Worm (Caenorhabditis elegans) whole organism, L3 larva: ENCODE measurements around the gene F46F2.3.
A peak's percentile ranks its signal among the peaks of the same experiment; 100 is the strongest.

ENCODE experiments used
- R02D3.7 ChIP-seq: fragments of 150-350 bp; optimal IDR thresholded peaks from 2 replicates; lab custom pipeline; 2014; ENCODE audit warnings: missing biosample characterization, missing genetic modification characterization
- ama-1 ChIP-seq: fragments of 150-350 bp; optimal IDR thresholded peaks from 2 replicates; lab custom pipeline; 2018
- ceh-28 ChIP-seq: fragments of 150-350 bp; optimal IDR thresholded peaks from 2 replicates; lab custom pipeline; 2014; ENCODE audit warnings: missing biosample characterization, missing genetic modification reagents, missing genetic modification characterization
- elt-1 ChIP-seq: fragments of 150-350 bp; optimal IDR thresholded peaks from 2 replicates; lab custom pipeline; 2014; ENCODE audit warnings: missing biosample characterization, missing genetic modification characterization
- elt-2 ChIP-seq: sonication (generic microtip); optimal IDR thresholded peaks from 2 replicates; lab custom pipeline; 2016; ENCODE audit warnings: missing genetic modification reagents, mild to moderate bottlenecking, missing genetic modification characterization, missing compliant biosample characterization
- eor-1 ChIP-seq, 2 experiments: fragments of 150-350 bp; optimal IDR thresholded peaks; 2 replicates each; lab custom pipeline; 2014 to 2018; ENCODE audit warnings: missing biosample characterization in 2 of 2, missing genetic modification characterization in 2 of 2
- fkh-2 ChIP-seq: fragments of 150-350 bp; optimal IDR thresholded peaks from 2 replicates; lab custom pipeline; 2014; ENCODE audit warnings: missing biosample characterization, missing genetic modification reagents, missing genetic modification characterization
- hmg-11 ChIP-seq: sonication (generic microtip); optimal IDR thresholded peaks from 2 replicates; lab custom pipeline; 2016; ENCODE audit warnings: missing genetic modification characterization, missing compliant biosample characterization
- jun-1 ChIP-seq: fragments of 150-350 bp; optimal IDR thresholded peaks from 2 replicates; lab custom pipeline; 2014; ENCODE audit warnings: missing biosample characterization, missing genetic modification reagents, missing genetic modification characterization
- lin-39 ChIP-seq: fragments of 150-350 bp; optimal IDR thresholded peaks from 2 replicates; lab custom pipeline; 2018; ENCODE audit warnings: missing biosample characterization, missing genetic modification reagents, missing genetic modification characterization
- lsy-12 ChIP-seq: sonication (generic microtip); optimal IDR thresholded peaks from 2 replicates; lab custom pipeline; 2016; ENCODE audit warnings: mild to moderate bottlenecking, missing genetic modification characterization, missing compliant biosample characterization
- mml-1 ChIP-seq: fragments of 150-350 bp; sonication (generic microtip); optimal IDR thresholded peaks from 3 replicates; lab custom pipeline; 2014; ENCODE audit warnings: missing biosample characterization, missing genetic modification characterization
- nfya-1 ChIP-seq: sonication (generic microtip); optimal IDR thresholded peaks from 2 replicates; lab custom pipeline; 2017; ENCODE audit warnings: missing genetic modification characterization, mild to moderate bottlenecking, missing compliant biosample characterization, antibody characterized with exemption, moderate library complexity; ENCODE audit not compliant: insufficient read depth
- nhr-12 ChIP-seq: fragments of 150-350 bp; optimal IDR thresholded peaks from 2 replicates; lab custom pipeline; 2014; ENCODE audit warnings: missing biosample characterization, missing genetic modification characterization
- nhr-23 ChIP-seq: fragments of 150-350 bp; optimal IDR thresholded peaks from 2 replicates; lab custom pipeline; 2014; ENCODE audit warnings: missing biosample characterization, missing genetic modification reagents, missing genetic modification characterization
- nhr-25 ChIP-seq: sonication (generic microtip); optimal IDR thresholded peaks from 2 replicates; lab custom pipeline; 2017; ENCODE audit warnings: missing biosample characterization, missing genetic modification characterization
- pha-4 ChIP-seq: fragments of 150-350 bp; optimal IDR thresholded peaks from 2 replicates; lab custom pipeline; 2014; ENCODE audit warnings: missing biosample characterization, missing genetic modification reagents, missing genetic modification characterization
- pqm-1 ChIP-seq: fragments of 150-350 bp; optimal IDR thresholded peaks from 2 replicates; lab custom pipeline; 2017; ENCODE audit warnings: missing biosample characterization, missing genetic modification characterization, inconsistent platforms
- skn-1 ChIP-seq: fragments of 150-350 bp; optimal IDR thresholded peaks from 2 replicates; lab custom pipeline; 2014; ENCODE audit warnings: missing biosample characterization, missing genetic modification characterization
- tbx-2 ChIP-seq: sonication (generic microtip); optimal IDR thresholded peaks from 2 replicates; lab custom pipeline; 2016; ENCODE audit warnings: mild to moderate bottlenecking, missing genetic modification characterization, missing compliant biosample characterization
- unc-39 ChIP-seq: sonication (generic microtip); optimal IDR thresholded peaks from 4 replicates; lab custom pipeline; 2017; ENCODE audit warnings: missing biosample characterization, missing genetic modification characterization
- ztf-11 ChIP-seq: fragments of 150-350 bp; optimal IDR thresholded peaks from 2 replicates; lab custom pipeline; 2014; ENCODE audit warnings: missing biosample characterization, missing genetic modification characterization
- ztf-4 ChIP-seq: fragments of 150-350 bp; optimal IDR thresholded peaks from 2 replicates; lab custom pipeline; 2014; ENCODE audit warnings: missing biosample characterization, missing genetic modification characterization

F46F2.3 gene

ce11 chrX:15221865-15222551 is 38.1 kb downstream of the F46F2.3 start:
- TF ChIP-seq ztf-11 (tag; lab: Kevin White, UChicago): no peak
- TF ChIP-seq lsy-12: no peak
- peak; percentile 27 for TF ChIP-seq pqm-1 (tag; lab: Kevin White, UChicago)
- TF ChIP-seq hmg-11: peak; percentile 12
- peak; percentile 42 for TF ChIP-seq elt-2
- peak; percentile 52 for TF ChIP-seq pha-4 (tag; lab: Kevin White, UChicago)
- TF ChIP-seq, all 47 proteins: peak for 4

- no peak for TF ChIP-seq elt-1
- no peak for TF ChIP-seq lin-39 (tag; lab: Kevin White, UChicago)
- TF ChIP-seq tbx-2 (tag; lab: Kevin White, UChicago): no peak
- no peak for TF ChIP-seq R02D3.7 (tag; lab: Kevin White, UChicago)
- no peak for TF ChIP-seq ama-1 (lab: Kevin White, UChicago)
- TF ChIP-seq nfya-1 (tag; lab: Kevin White, UChicago): no peak
- TF ChIP-seq fkh-2: no peak
- no peak for TF ChIP-seq skn-1
- no peak for TF ChIP-seq nhr-23 (tag; lab: Kevin White, UChicago)
- no peak for TF ChIP-seq nhr-12
- no peak for TF ChIP-seq ceh-28 (tag; lab: Kevin White, UChicago)
- no peak for TF ChIP-seq ztf-4 (tag; lab: Kevin White, UChicago)
- TF ChIP-seq unc-39 (tag; lab: Kevin White, UChicago): no peak
- no peak for TF ChIP-seq eor-1 (tag; optimal IDR thresholded peaks at IDR 0.05; lab: Kevin White, UChicago)
Measured at ce11 chrX:15221107-15221506, 39.0 kb downstream of the F46F2.3 start.

- TF ChIP-seq unc-39 (tag; lab: Kevin White, UChicago): no peak
- no peak for TF ChIP-seq jun-1
- TF ChIP-seq mml-1 (tag; lab: Kevin White, UChicago): no peak
- TF ChIP-seq nhr-25 (tag; lab: Kevin White, UChicago): no peak
Measured at ce11 chrX:15215272-15215671, 44.8 kb downstream of the F46F2.3 start.

ce11 chrX:15213182-15213829 is 46.8 kb downstream of the F46F2.3 start, which contains the start of the genes H03A11.13 and famk-1:
Gene H03A11.13 (minus strand): TSS chrX:15213232.
Gene famk-1 (minus strand): TSS chrX:15213259.
- TF ChIP-seq pha-4 (tag; lab: Kevin White, UChicago) (peak; percentile 19), ztf-11 (tag; lab: Kevin White, UChicago) (no peak)
